Worm (Caenorhabditis elegans): Measurements from ENCODE around the gene gmeb-2.

- TF ChIP-seq snpc-4 (GFP tag; optimal IDR thresholded peaks at IDR 0.05) (no peak), snpc-4 (tag; optimal IDR thresholded peaks at IDR 0.05) (no peak), unc-62 (GFP tag; optimal IDR thresholded peaks at IDR 0.05) (no peak), dox-1 (GFP tag; IDR thresholded peaks at IDR 0.05) (no peak), ztf-26 (tag; optimal IDR thresholded peaks at IDR 0.05) (no peak), ztf-25 (GFP tag; IDR thresholded peaks at IDR 0.05) (no peak), let-607 (tag; optimal IDR thresholded peaks at IDR 0.05) (no peak), ztf-6 (GFP tag; IDR thresholded peaks at IDR 0.05) (no peak), lin-26 (GFP tag; IDR thresholded peaks at IDR 0.05) (no peak)
These were observed 40.5 kb downstream of the gmeb-2 start, which contains the start of gene F31B9.7 for ce11 chrX:15919372-15919771.

Measured in whole organism, young adult.